Fruit fly (Drosophila melanogaster): ENCODE results near the gene CG15721.

Gene CG15721

dm6 chrX:12937825-12938520 is 32.5 kb upstream of the CG15721 start (continued):
- TF ChIP-seq sim (GFP tag; IDR thresholded peaks at IDR 0.05) (no peak), ATbp (GFP tag; optimal IDR thresholded peaks at IDR 0.05) (peak; percentile 17), pnt (GFP tag; optimal IDR thresholded peaks at IDR 0.05) (no peak), CG30403 (GFP tag; optimal IDR thresholded peaks at IDR 0.05) (peak; percentile 29), Side (GFP tag; optimal IDR thresholded peaks at IDR 0.05) (no peak), toy (GFP tag; IDR thresholded peaks at IDR 0.05) (no peak), CG15073 (GFP tag; optimal IDR thresholded peaks at IDR 0.05) (no peak), H2.0 (GFP tag; IDR thresholded peaks at IDR 0.05) (no peak), Spps (tag; optimal IDR thresholded peaks at IDR 0.05) (no peak), CG9876 (GFP tag; optimal IDR thresholded peaks at IDR 0.05) (no peak), Dbx (GFP tag; IDR thresholded peaks at IDR 0.05) (no peak), luna (GFP tag; optimal IDR thresholded peaks at IDR 0.05) (no peak), slbo (GFP tag; IDR thresholded peaks at IDR 0.05) (peak; percentile 42; the same call in 1 of the 2 replicates), shn (GFP tag; optimal IDR thresholded peaks at IDR 0.05) (no peak), esg (GFP tag; conservative IDR thresholded peaks at IDR 0.05) (no peak), fd102C (GFP tag; optimal IDR thresholded peaks at IDR 0.05) (no peak), CG7987 (GFP tag; optimal IDR thresholded peaks at IDR 0.05) (no peak), CG32767 (GFP tag; IDR thresholded peaks at IDR 0.05) (no peak), CG3065 (GFP tag; optimal IDR thresholded peaks at IDR 0.05) (no peak), Eip74EF (GFP tag; optimal IDR thresholded peaks at IDR 0.05) (peak in 1 of 2 experiments; percentile 12), hth (optimal IDR thresholded peaks at IDR 0.05) (no peak), Bteb2 (GFP tag; optimal IDR thresholded peaks at IDR 0.05) (no peak), CG17912 (GFP tag; optimal IDR thresholded peaks at IDR 0.05) (no peak), cato (GFP tag; optimal IDR thresholded peaks at IDR 0.05; ENCODE audit: borderline replicate concordance) (no peak), emc (GFP tag; optimal IDR thresholded peaks at IDR 0.05) (no peak), CG7372 (GFP tag; IDR thresholded peaks at IDR 0.05) (no peak), CG12071 (GFP tag; optimal IDR thresholded peaks at IDR 0.05) (no peak), Lim3 (GFP tag; IDR thresholded peaks at IDR 0.05) (no peak), CG30020 (tag; optimal IDR thresholded peaks at IDR 0.05) (no peak), CG18599 (GFP tag; optimal IDR thresholded peaks at IDR 0.05) (peak; percentile 82), CG8944 (GFP tag; optimal IDR thresholded peaks at IDR 0.05) (no peak), CG6813 (GFP tag; optimal IDR thresholded peaks at IDR 0.05) (no peak), wek (GFP tag; optimal IDR thresholded peaks at IDR 0.05) (no peak), grn (GFP tag; optimal IDR thresholded peaks at IDR 0.05) (no peak), CG3995 (GFP tag; optimal IDR thresholded peaks at IDR 0.05) (no peak), nerfin-1 (tag; optimal IDR thresholded peaks at IDR 0.05) (peak; percentile 72), tgo (GFP tag; IDR thresholded peaks at IDR 0.05) (peak; percentile 49; the same call in 1 of the 3 replicates), knrl (GFP tag; IDR thresholded peaks at IDR 0.05; ENCODE audit: partially characterized antibody) (no peak), CG13894 (tag; optimal IDR thresholded peaks at IDR 0.05) (peak; percentile 24), CG10267 (tag; optimal IDR thresholded peaks at IDR 0.05) (peak; percentile 37), Poxn (GFP tag; IDR thresholded peaks at IDR 0.05) (no peak), Sox100B (GFP tag; optimal IDR thresholded peaks at IDR 0.05) (peak; percentile 59), Asciz (GFP tag; optimal IDR thresholded peaks at IDR 0.05) (no peak), Six4 (GFP tag; optimal IDR thresholded peaks at IDR 0.05) (no peak), CG4424 (GFP tag; optimal IDR thresholded peaks at IDR 0.05) (no peak), stc (GFP tag; IDR thresholded peaks at IDR 0.05) (no peak), CG5180 (GFP tag; optimal IDR thresholded peaks at IDR 0.05) (no peak), rib (GFP tag; IDR thresholded peaks at IDR 0.05) (no peak), p53 (GFP tag; optimal IDR thresholded peaks at IDR 0.05) (no peak), Hmr (GFP tag; optimal IDR thresholded peaks at IDR 0.05) (peak; percentile 72), Elba2 (GFP tag; optimal IDR thresholded peaks at IDR 0.05) (no peak)
